Fruit fly (Drosophila melanogaster) whole organism, prepupa: Measurements from ENCODE around the gene AstC.

Experiments used
- CG10669 ChIP-seq: fragments of 200-800 bp; sonication (Bioruptor generic); optimal IDR thresholded peaks from 3 replicates; lab custom pipeline; 2018; ENCODE audit warnings: missing biosample characterization, mild to moderate bottlenecking, missing genetic modification characterization, moderate library complexity
- CG11294 ChIP-seq: fragments of 200-800 bp; sonication (Bioruptor generic); IDR thresholded peaks from 2 replicates; pipeline ENCODE4 v1.3.6; 2022; ENCODE audit warnings: missing biosample characterization, missing genetic modification characterization
- CG11762 ChIP-seq: fragments of 200-800 bp; sonication (Bioruptor generic); optimal IDR thresholded peaks from 3 replicates; lab custom pipeline; 2016; ENCODE audit warnings: missing biosample characterization, missing genetic modification characterization; ENCODE audit not compliant: insufficient read depth
- CG11902 ChIP-seq: fragments of 200-800 bp; sonication (Bioruptor generic); optimal IDR thresholded peaks from 3 replicates; lab custom pipeline; 2016; ENCODE audit warnings: missing biosample characterization, missing genetic modification characterization
- CG15336 ChIP-seq: fragments of 200-800 bp; sonication (Bioruptor generic); IDR thresholded peaks from 2 replicates; pipeline ENCODE4 v1.3.6; 2022; ENCODE audit warnings: missing biosample characterization, missing genetic modification characterization
- CG1621 ChIP-seq: fragments of 200-800 bp; sonication (Bioruptor generic); optimal IDR thresholded peaks from 3 replicates; lab custom pipeline; 2018; ENCODE audit warnings: missing biosample characterization, mild to moderate bottlenecking, missing genetic modification characterization
- CG3032 ChIP-seq: fragments of 200-800 bp; optimal IDR thresholded peaks from 2 replicates; lab custom pipeline; 2019; ENCODE audit warnings: missing biosample characterization, mild to moderate bottlenecking, missing genetic modification characterization, moderate library complexity
- CG31627 ChIP-seq: fragments of 200-800 bp; sonication (Bioruptor generic); optimal IDR thresholded peaks from 3 replicates; lab custom pipeline; 2016; ENCODE audit warnings: missing biosample characterization, missing genetic modification characterization
- CG32006 ChIP-seq: fragments of 200-800 bp; sonication (Bioruptor generic); optimal IDR thresholded peaks from 3 replicates; lab custom pipeline; 2017; ENCODE audit warnings: missing biosample characterization, mild to moderate bottlenecking, missing genetic modification characterization
- CG34406 ChIP-seq: fragments of 200-800 bp; sonication (Bioruptor generic); optimal IDR thresholded peaks from 3 replicates; lab custom pipeline; 2016; ENCODE audit warnings: missing biosample characterization, missing genetic modification characterization
- CG4318 ChIP-seq: fragments of 200-800 bp; sonication (Bioruptor generic); optimal IDR thresholded peaks from 3 replicates; lab custom pipeline; 2017; ENCODE audit warnings: missing biosample characterization, mild to moderate bottlenecking, missing genetic modification characterization
- CG6163 ChIP-seq: fragments of 200-800 bp; sonication (Bioruptor generic); IDR thresholded peaks from 3 replicates; pipeline ENCODE4 v1.3.6; 2022; ENCODE audit warnings: missing biosample characterization, missing genetic modification characterization
- CG6276 ChIP-seq: fragments of 200-800 bp; sonication (Bioruptor generic); optimal IDR thresholded peaks from 2 replicates; lab custom pipeline; 2017; ENCODE audit warnings: missing biosample characterization, mild to moderate bottlenecking, missing genetic modification characterization
- CG6792 ChIP-seq: fragments of 200-800 bp; sonication (Bioruptor generic); optimal IDR thresholded peaks from 3 replicates; lab custom pipeline; 2016; ENCODE audit warnings: missing biosample characterization, missing genetic modification characterization
- CG6808 ChIP-seq: fragments of 200-800 bp; sonication (Bioruptor generic); optimal IDR thresholded peaks from 3 replicates; lab custom pipeline; 2017; ENCODE audit warnings: missing biosample characterization, missing genetic modification characterization, mild to moderate bottlenecking, moderate library complexity, missing genetic modification reagents
- CG6854 ChIP-seq: fragments of 200-800 bp; sonication (Bioruptor generic); optimal IDR thresholded peaks from 2 replicates; lab custom pipeline; 2017; ENCODE audit warnings: missing biosample characterization, mild to moderate bottlenecking, missing genetic modification characterization
- CG8119 ChIP-seq: fragments of 200-800 bp; sonication (Bioruptor generic); IDR thresholded peaks from 3 replicates; pipeline ENCODE4 v1.3.6; 2022; ENCODE audit warnings: missing biosample characterization, missing genetic modification characterization
- CG8319 ChIP-seq: fragments of 200-800 bp; sonication (Bioruptor generic); optimal IDR thresholded peaks from 3 replicates; lab custom pipeline; 2016; ENCODE audit warnings: missing biosample characterization, missing genetic modification characterization
- CG8632 ChIP-seq: fragments of 200-800 bp; sonication (Bioruptor generic); optimal IDR thresholded peaks from 3 replicates; lab custom pipeline; 2016; ENCODE audit warnings: missing biosample characterization, missing genetic modification characterization
- CG9139 ChIP-seq: fragments of 200-800 bp; sonication (Bioruptor generic); optimal IDR thresholded peaks from 3 replicates; lab custom pipeline; 2017; ENCODE audit warnings: missing biosample characterization, mild to moderate bottlenecking, missing genetic modification characterization
- Eip75B ChIP-seq: fragments of 200-800 bp; sonication (Bioruptor generic); optimal IDR thresholded peaks from 3 replicates; lab custom pipeline; 2016; ENCODE audit warnings: missing biosample characterization, missing genetic modification characterization
- Eip78C ChIP-seq: fragments of 200-800 bp; sonication (Bioruptor generic); peaks from one replicate; lab custom pipeline; 2016; ENCODE audit warnings: missing biosample characterization, missing genetic modification characterization
- Ets21C ChIP-seq: fragments of 200-800 bp; sonication (Bioruptor generic); optimal IDR thresholded peaks from 3 replicates; lab custom pipeline; 2016; ENCODE audit warnings: missing biosample characterization, missing genetic modification characterization
- Gug ChIP-seq: fragments of 200-800 bp; sonication (Bioruptor generic); IDR thresholded peaks from 2 replicates; pipeline ENCODE4 v1.3.6; 2022; ENCODE audit warnings: missing biosample characterization, missing genetic modification characterization
- Hr38 ChIP-seq: sonication (Bioruptor generic); optimal IDR thresholded peaks from 2 replicates; lab custom pipeline; 2016; ENCODE audit warnings: missing biosample characterization, missing genetic modification characterization
- Hr39 ChIP-seq: fragments of 200-800 bp; sonication (Bioruptor generic); optimal IDR thresholded peaks from 2 replicates; lab custom pipeline; 2016; ENCODE audit warnings: missing biosample characterization, missing genetic modification characterization
- Hr4 ChIP-seq: fragments of 200-800 bp; sonication (Bioruptor generic); optimal IDR thresholded peaks from 3 replicates; lab custom pipeline; 2016; ENCODE audit warnings: missing biosample characterization, missing genetic modification characterization
- Lpt ChIP-seq: fragments of 200-800 bp; sonication (Bioruptor generic); optimal IDR thresholded peaks from 3 replicates; lab custom pipeline; 2016; ENCODE audit warnings: missing biosample characterization, missing genetic modification characterization
- OdsH ChIP-seq: fragments of 200-800 bp; sonication (Bioruptor generic); optimal IDR thresholded peaks from 3 replicates; lab custom pipeline; 2016; ENCODE audit warnings: missing biosample characterization, missing genetic modification characterization
- Smox ChIP-seq: fragments of 200-800 bp; sonication (Bioruptor generic); optimal IDR thresholded peaks from 3 replicates; lab custom pipeline; 2016; ENCODE audit warnings: missing biosample characterization, missing genetic modification characterization
- Sox102F ChIP-seq: fragments of 200-800 bp; sonication (Bioruptor generic); optimal IDR thresholded peaks from 2 replicates; lab custom pipeline; 2016; ENCODE audit warnings: missing biosample characterization, mild to moderate bottlenecking, missing genetic modification characterization
- Sox15 ChIP-seq: fragments of 200-800 bp; sonication (Bioruptor generic); optimal IDR thresholded peaks from 3 replicates; lab custom pipeline; 2016; ENCODE audit warnings: missing biosample characterization, missing genetic modification characterization
- achi ChIP-seq: fragments of 200-800 bp; sonication (Bioruptor generic); optimal IDR thresholded peaks from 3 replicates; lab custom pipeline; 2016; ENCODE audit warnings: missing biosample characterization, missing genetic modification characterization
- acj6 ChIP-seq: fragments of 200-800 bp; sonication (Bioruptor generic); optimal IDR thresholded peaks from 3 replicates; lab custom pipeline; 2016; ENCODE audit warnings: missing biosample characterization, missing genetic modification characterization
- dac ChIP-seq: fragments of 200-800 bp; sonication (Bioruptor generic); optimal IDR thresholded peaks from 2 replicates; lab custom pipeline; 2017; ENCODE audit warnings: missing biosample characterization, mild to moderate bottlenecking, missing genetic modification characterization
- dsx ChIP-seq: fragments of 200-800 bp; optimal IDR thresholded peaks from 3 replicates; lab custom pipeline; 2019; ENCODE audit warnings: missing biosample characterization, mild to moderate bottlenecking, missing genetic modification characterization, moderate library complexity; ENCODE audit not compliant: poor library complexity, severe bottlenecking
- esn ChIP-seq: fragments of 200-800 bp; sonication (Bioruptor generic); optimal IDR thresholded peaks from 2 replicates; lab custom pipeline; 2016; ENCODE audit warnings: missing biosample characterization, mild to moderate bottlenecking, missing genetic modification characterization, moderate library complexity
- fd59A ChIP-seq: fragments of 200-800 bp; sonication (Bioruptor generic); optimal IDR thresholded peaks from 2 replicates; lab custom pipeline; 2017; ENCODE audit warnings: missing biosample characterization, mild to moderate bottlenecking, missing genetic modification characterization, missing genetic modification reagents
- fkh ChIP-seq: fragments of 200-800 bp; sonication (Bioruptor generic); optimal IDR thresholded peaks from 3 replicates; lab custom pipeline; 2017; ENCODE audit warnings: missing biosample characterization, mild to moderate bottlenecking, missing genetic modification characterization, moderate library complexity
- lz ChIP-seq: fragments of 200-800 bp; sonication (Bioruptor generic); optimal IDR thresholded peaks from 3 replicates; lab custom pipeline; 2016; ENCODE audit warnings: missing biosample characterization, missing genetic modification characterization
- net ChIP-seq: fragments of 200-800 bp; sonication (Bioruptor generic); optimal IDR thresholded peaks from 3 replicates; lab custom pipeline; 2016; ENCODE audit warnings: missing biosample characterization, missing genetic modification characterization
- salr ChIP-seq, 2 experiments: fragments of 200-800 bp; sonication (Bioruptor generic); optimal IDR thresholded peaks; 3 replicates each; lab custom pipeline; 2016 to 2018; ENCODE audit warnings: missing biosample characterization in 2 of 2, missing genetic modification characterization in 2 of 2, mild to moderate bottlenecking in 1 of 2
- spab ChIP-seq: fragments of 200-800 bp; sonication (Bioruptor generic); optimal IDR thresholded peaks from 2 replicates; lab custom pipeline; 2017; ENCODE audit warnings: missing biosample characterization, mild to moderate bottlenecking, missing genetic modification characterization, missing genetic modification reagents
- ss ChIP-seq, 2 experiments: fragments of 200-800 bp; sonication (Bioruptor generic); optimal IDR thresholded peaks; 2 replicates in 1 of 2; 3 replicates in 1 of 2; lab custom pipeline; 2017 to 2018; ENCODE audit warnings: mild to moderate bottlenecking in 2 of 2, missing biosample characterization in 2 of 2, missing genetic modification characterization in 2 of 2, moderate library complexity in 1 of 2
- svp ChIP-seq: fragments of 200-800 bp; sonication (Bioruptor generic); peaks from one replicate; lab custom pipeline; 2016; ENCODE audit warnings: missing biosample characterization, missing genetic modification characterization
- topi ChIP-seq: fragments of 200-800 bp; sonication (Bioruptor generic); optimal IDR thresholded peaks from 3 replicates; lab custom pipeline; 2016; ENCODE audit warnings: missing biosample characterization, missing genetic modification characterization
- vri ChIP-seq: fragments of 200-800 bp; sonication (Bioruptor generic); optimal IDR thresholded peaks from 3 replicates; lab custom pipeline; 2016; ENCODE audit warnings: missing biosample characterization, mild to moderate bottlenecking, missing genetic modification characterization

AstC gene

DNA sequence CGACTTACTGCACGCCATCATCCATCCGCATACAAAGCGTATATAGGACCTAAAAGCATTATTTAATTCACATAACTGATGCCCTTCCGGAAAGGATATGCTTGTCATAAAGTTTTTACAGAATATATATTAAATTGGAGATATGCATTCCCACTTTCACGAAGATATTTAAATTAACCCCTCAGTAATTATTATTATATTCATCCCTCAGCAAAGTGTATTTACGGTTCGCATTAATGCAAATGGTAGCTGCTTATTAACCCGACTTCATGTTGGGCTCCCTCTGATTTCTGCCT lies 28.8 kb downstream of the AstC start (continued):
- TF ChIP-seq CG8632 (GFP tag; lab: Kevin White, UChicago) = peak; percentile 80
- TF ChIP-seq CG3032 (tag; lab: Kevin White, UChicago) = peak; percentile 85
- no peak for TF ChIP-seq svp (GFP tag; lab: Kevin White, UChicago)
- peak; percentile 19 for TF ChIP-seq CG6792 (GFP tag; lab: Kevin White, UChicago)
- peak; percentile 34; the same call in 1 of the 2 replicates for TF ChIP-seq CG15336 (GFP tag; lab: Robert Waterston, UW)
- TF ChIP-seq CG11902 = peak; percentile 46
- TF ChIP-seq acj6 (GFP tag; lab: Kevin White, UChicago) = peak; percentile 52
- TF ChIP-seq, all 60 proteins: peak for 30

DNA sequence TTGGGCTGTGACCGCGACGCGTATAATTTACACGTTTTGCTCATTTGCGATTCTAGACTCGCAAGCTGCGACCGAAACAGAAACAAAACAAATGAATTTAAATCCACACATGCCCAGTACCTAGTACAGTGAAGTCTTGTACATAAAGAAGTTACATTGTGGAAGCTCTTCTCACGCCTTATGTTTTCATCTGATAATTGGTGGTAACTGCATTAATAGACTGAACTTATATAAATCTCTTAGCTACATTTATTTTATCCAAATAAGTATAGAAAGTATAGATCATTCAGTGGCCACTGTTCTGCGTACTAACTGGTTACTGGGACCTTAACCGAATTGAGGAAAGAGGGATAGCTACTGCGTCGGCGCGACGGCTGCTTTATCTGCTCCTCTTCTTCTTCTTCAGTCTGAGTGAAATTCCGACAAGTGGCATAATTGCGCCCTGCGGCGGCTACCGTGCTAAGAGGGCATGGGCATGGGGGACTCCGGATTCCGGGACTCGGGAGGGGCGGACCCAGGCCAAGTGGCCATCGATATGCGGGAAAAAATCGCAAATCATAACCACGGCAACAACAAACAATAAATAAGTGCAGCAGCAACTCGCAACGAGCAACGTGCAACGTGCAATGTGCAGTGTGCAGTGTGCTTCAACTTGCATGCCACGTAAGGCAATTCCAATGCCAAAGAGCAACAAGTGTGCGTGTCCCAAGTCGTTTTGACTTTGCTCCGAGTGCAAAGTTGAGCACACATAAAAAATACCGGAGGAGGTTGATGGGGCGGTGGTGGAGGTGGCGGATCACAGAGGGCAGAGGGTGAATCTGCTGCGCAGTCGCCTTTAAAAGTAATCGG lies 29.3 kb downstream of the AstC start:
- TF ChIP-seq CG8119 (GFP tag; lab: Robert Waterston, UW) = no peak
- no peak for TF ChIP-seq fkh
- TF ChIP-seq CG11294 (GFP tag; lab: Robert Waterston, UW) = no peak
- TF ChIP-seq CG9139 (GFP tag; lab: Kevin White, UChicago) = peak; percentile 24
- TF ChIP-seq CG6276 = no peak
- no peak for TF ChIP-seq Ets21C (GFP tag; lab: Kevin White, UChicago)
- TF ChIP-seq Sox15 (GFP tag; lab: Kevin White, UChicago) = peak; percentile 12
- peak; percentile 31 for TF ChIP-seq esn (GFP tag; lab: Kevin White, UChicago)
- TF ChIP-seq lz (GFP tag; lab: Kevin White, UChicago) = peak; percentile 15
- peak; percentile 31 for TF ChIP-seq Sox102F (GFP tag; lab: Kevin White, UChicago)
- TF ChIP-seq salr (GFP tag; optimal IDR thresholded peaks at IDR 0.05; lab: Kevin White, UChicago) = no peak
- peak; percentile 58 for TF ChIP-seq svp (GFP tag; lab: Kevin White, UChicago)
- TF ChIP-seq OdsH (GFP tag; lab: Kevin White, UChicago) = peak; percentile 37
- peak; percentile 16; the same call in 1 of the 3 replicates for TF ChIP-seq CG6163 (GFP tag; lab: Robert Waterston, UW)
- TF ChIP-seq ss (GFP tag; optimal IDR thresholded peaks at IDR 0.05; lab: Kevin White, UChicago) = peak in 1 of 2 experiments; percentile 96
- TF ChIP-seq Lpt (GFP tag; lab: Kevin White, UChicago) = no peak
- peak; percentile 26 for TF ChIP-seq dsx (GFP tag; lab: Kevin White, UChicago)
- peak; percentile 45 for TF ChIP-seq Eip75B (GFP tag; lab: Kevin White, UChicago)
- no peak for TF ChIP-seq Hr38 (GFP tag; lab: Kevin White, UChicago)
- TF ChIP-seq spab (GFP tag; lab: Kevin White, UChicago) = no peak
- TF ChIP-seq vri (GFP tag; lab: Kevin White, UChicago) = no peak
- peak; percentile 43 for TF ChIP-seq CG34406 (GFP tag; lab: Kevin White, UChicago)
- TF ChIP-seq Gug (GFP tag; lab: Robert Waterston, UW) = no peak
- TF ChIP-seq Smox = peak; percentile 22
- no peak for TF ChIP-seq Hr4
- TF ChIP-seq dac (GFP tag; lab: Kevin White, UChicago) = no peak
- TF ChIP-seq topi = no peak
- peak; percentile 24 for TF ChIP-seq fd59A (GFP tag; lab: Kevin White, UChicago)
- TF ChIP-seq acj6 (GFP tag; lab: Kevin White, UChicago) = peak; percentile 31
- no peak for TF ChIP-seq CG11902
- TF ChIP-seq CG11762 (GFP tag; lab: Kevin White, UChicago) = no peak
- peak; percentile 34 for TF ChIP-seq CG6808 (GFP tag; lab: Kevin White, UChicago)
- TF ChIP-seq CG4318 = no peak
- TF ChIP-seq net (GFP tag; lab: Kevin White, UChicago) = no peak
- TF ChIP-seq Eip78C (GFP tag; lab: Kevin White, UChicago) = peak; percentile 91
- TF ChIP-seq CG32006 (GFP tag; lab: Kevin White, UChicago) = no peak
- peak; percentile 33 for TF ChIP-seq CG8319
- no peak for TF ChIP-seq CG15336 (GFP tag; lab: Robert Waterston, UW)
- peak; percentile 54 for TF ChIP-seq CG3032 (tag; lab: Kevin White, UChicago)
- peak; percentile 37 for TF ChIP-seq CG10669
- TF ChIP-seq CG31627 (GFP tag; lab: Kevin White, UChicago) = peak; percentile 23
- peak; percentile 44 for TF ChIP-seq CG8632 (GFP tag; lab: Kevin White, UChicago)
- TF ChIP-seq CG1621 = peak; percentile 40
- TF ChIP-seq Hr39 = peak; percentile 32
- peak; percentile 23 for TF ChIP-seq CG6792 (GFP tag; lab: Kevin White, UChicago)
- no peak for TF ChIP-seq CG6854
- no peak for TF ChIP-seq achi
